Worm (Caenorhabditis elegans): ENCODE results near the gene C06A6.7.

Gene C06A6.7

DNA sequence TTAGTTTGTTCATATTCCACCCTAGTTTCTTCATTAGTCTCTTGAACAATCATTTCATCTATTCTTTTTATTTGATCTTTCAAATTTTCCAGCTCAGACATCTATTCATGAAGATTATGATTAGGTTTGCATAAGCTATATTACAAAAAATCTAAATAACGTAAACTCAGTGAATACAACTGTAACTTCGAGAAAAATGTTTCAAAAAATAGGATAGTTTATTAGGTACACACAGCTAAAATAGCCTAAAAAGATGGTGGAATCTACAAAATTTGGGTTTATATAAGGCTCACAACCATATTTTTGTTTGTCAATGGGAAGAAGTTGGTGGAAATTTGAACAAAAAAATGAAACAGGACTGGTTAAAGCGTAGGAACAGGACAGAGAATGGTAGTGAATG lies 25.6 kb downstream of the C06A6.7 start, which contains the start of gene zgpa-1:
Gene zgpa-1, minus strand, starts transcription at position 101 of the 400 bp plus-strand sequence.
- TF ChIP-seq pbrm-1 (GFP tag; IDR thresholded peaks at IDR 0.05) (no peak), tbx-9 (tag; optimal IDR thresholded peaks at IDR 0.05; ENCODE audit: borderline replicate concordance) (no peak), Y53F4B.3 (GFP tag; IDR thresholded peaks at IDR 0.05) (no peak), ama-1 (optimal IDR thresholded peaks at IDR 0.05) (no peak), ama-1 (GFP tag; optimal IDR thresholded peaks at IDR 0.05) (no peak)

ce11 chrIV:7808583-7808982 lies 29.7 kb downstream of the C06A6.7 start, which contains the start of gene C33H5.1:
C33H5.1 (plus strand) TSS chrIV:7808912.
- no peak for TF ChIP-seq madf-8 (GFP tag; conservative IDR thresholded peaks at IDR 0.05)
- no peak for TF ChIP-seq ztf-25 (GFP tag; IDR thresholded peaks at IDR 0.05)
- TF ChIP-seq hsf-1 (GFP tag; IDR thresholded peaks at IDR 0.05) = no peak
- no peak for TF ChIP-seq let-607 (tag; optimal IDR thresholded peaks at IDR 0.05)
- no peak for TF ChIP-seq D2030.7 (GFP tag; IDR thresholded peaks at IDR 0.05)
- TF ChIP-seq ccch-3 (GFP tag; optimal IDR thresholded peaks at IDR 0.05) = no peak
- TF ChIP-seq B0336.3 (GFP tag; IDR thresholded peaks at IDR 0.05) = no peak
- TF ChIP-seq let-526 (GFP tag; IDR thresholded peaks at IDR 0.05) = no peak
- TF ChIP-seq snpc-3.4 (tag; optimal IDR thresholded peaks at IDR 0.05) = no peak
- no peak for TF ChIP-seq ceh-58 (GFP tag; IDR thresholded peaks at IDR 0.05)
- no peak for TF ChIP-seq ztf-6 (GFP tag; IDR thresholded peaks at IDR 0.05)
- TF ChIP-seq Y53F4B.3 (GFP tag; IDR thresholded peaks at IDR 0.05) = no peak
- no peak for TF ChIP-seq cebp-2 (GFP tag; IDR thresholded peaks at IDR 0.05)
- TF ChIP-seq atf-7 (tag; optimal IDR thresholded peaks at IDR 0.05) = no peak
- TF ChIP-seq ztf-26 (tag; optimal IDR thresholded peaks at IDR 0.05) = no peak
- no peak for TF ChIP-seq tbx-9 (tag; optimal IDR thresholded peaks at IDR 0.05; ENCODE audit: borderline replicate concordance)
- no peak for TF ChIP-seq ztf-22 (GFP tag; optimal IDR thresholded peaks at IDR 0.05)
- no peak for TF ChIP-seq hlh-26 (GFP tag; conservative IDR thresholded peaks at IDR 0.05)
- no peak for TF ChIP-seq cebp-1 (GFP tag; IDR thresholded peaks at IDR 0.05)
- TF ChIP-seq cebp-1 (tag; optimal IDR thresholded peaks at IDR 0.05) = no peak

DNA sequence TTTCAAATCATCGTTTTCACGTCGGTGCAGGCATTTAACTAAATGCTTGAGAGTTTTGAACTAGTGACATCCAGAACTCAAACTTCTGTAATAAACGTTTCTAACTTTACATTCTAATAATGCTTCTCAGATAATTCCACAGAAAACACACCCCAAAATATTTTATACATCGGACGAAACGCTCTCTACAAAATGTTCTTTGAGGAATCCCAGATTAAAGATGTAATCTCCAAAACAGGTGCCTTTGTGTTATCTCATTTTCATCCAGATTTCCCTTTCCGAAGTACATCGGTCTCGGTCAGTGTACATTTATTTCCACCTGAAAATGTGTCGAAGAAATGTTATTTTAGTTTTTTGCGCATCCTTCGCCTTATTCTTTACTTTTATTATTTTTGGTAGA lies 33.6 kb downstream of the C06A6.7 start, which contains the start of gene C33H5.2:
Gene C33H5.2, plus strand, starts transcription at position 301 of the 400 bp plus-strand sequence.
- TF ChIP-seq C17E4.6 (GFP tag; IDR thresholded peaks at IDR 0.05) = no peak
- no peak for TF ChIP-seq ceh-79 (tag; optimal IDR thresholded peaks at IDR 0.05)
- TF ChIP-seq unc-130 (GFP tag; optimal IDR thresholded peaks at IDR 0.05) = no peak
- no peak for TF ChIP-seq attf-5 (GFP tag; optimal IDR thresholded peaks at IDR 0.05)
- no peak for TF ChIP-seq madf-10 (tag; optimal IDR thresholded peaks at IDR 0.05)
- TF ChIP-seq ets-4 (GFP tag; optimal IDR thresholded peaks at IDR 0.05) = no peak
- TF ChIP-seq ceh-91 (GFP tag; IDR thresholded peaks at IDR 0.05) = no peak
- no peak for TF ChIP-seq ceh-27 (GFP tag; optimal IDR thresholded peaks at IDR 0.05)
- TF ChIP-seq nhr-120 (GFP tag; IDR thresholded peaks at IDR 0.05) = no peak
- no peak for TF ChIP-seq K12H6.12 (tag; optimal IDR thresholded peaks at IDR 0.05)
- no peak for TF ChIP-seq mxl-1 (tag; optimal IDR thresholded peaks at IDR 0.05)
- TF ChIP-seq ekl-4 (GFP tag; IDR thresholded peaks at IDR 0.05) = no peak
- no peak for TF ChIP-seq ztf-22 (GFP tag; optimal IDR thresholded peaks at IDR 0.05)
- no peak for TF ChIP-seq nhr-27 (tag; optimal IDR thresholded peaks at IDR 0.05)
- TF ChIP-seq lin-40 (tag; optimal IDR thresholded peaks at IDR 0.05) = no peak
- TF ChIP-seq nfya-2 (GFP tag; IDR thresholded peaks at IDR 0.05) = no peak
- TF ChIP-seq die-1 (tag; optimal IDR thresholded peaks at IDR 0.05) = no peak
- TF ChIP-seq atf-7 (tag; optimal IDR thresholded peaks at IDR 0.05) = no peak
